Fruit fly (Drosophila melanogaster) whole organism, embryonic: Measurements from ENCODE around the gene CG6094.

Experiments used
- Aef1 ChIP-seq: fragments of 200-800 bp; sonication (Bioruptor generic); IDR thresholded peaks from 3 replicates; pipeline ENCODE4 v1.3.6; 2022; ENCODE audit warnings: missing biosample characterization, missing genetic modification characterization
- Asciz ChIP-seq: fragments of 200-800 bp; sonication (Bioruptor generic); optimal IDR thresholded peaks from 2 replicates; lab custom pipeline; 2017; ENCODE audit warnings: missing biosample characterization, mild to moderate bottlenecking, missing genetic modification characterization, missing genetic modification reagents
- Bteb2 ChIP-seq: fragments of 200-800 bp; sonication (Bioruptor generic); optimal IDR thresholded peaks from 2 replicates; lab custom pipeline; 2016; ENCODE audit warnings: missing biosample characterization, missing genetic modification characterization
- CG1024 ChIP-seq: fragments of 200-800 bp; sonication (Bioruptor generic); IDR thresholded peaks from 2 replicates; pipeline ENCODE4 v1.3.6; 2022; ENCODE audit warnings: missing biosample characterization, missing genetic modification characterization
- CG10267 ChIP-seq: fragments of 200-800 bp; sonication (Bioruptor generic); optimal IDR thresholded peaks from 2 replicates; lab custom pipeline; 2018; ENCODE audit warnings: missing biosample characterization, mild to moderate bottlenecking, missing genetic modification characterization, moderate library complexity
- CG12659 ChIP-seq: fragments of 200-800 bp; sonication (Bioruptor generic); optimal IDR thresholded peaks from 3 replicates; lab custom pipeline; 2017; ENCODE audit warnings: mild to moderate bottlenecking, missing biosample characterization, missing genetic modification reagents, missing genetic modification characterization
- CG12744 ChIP-seq: fragments of 200-800 bp; sonication (Bioruptor generic); optimal IDR thresholded peaks from 2 replicates; lab custom pipeline; 2016; ENCODE audit warnings: missing biosample characterization, missing genetic modification characterization
- CG16813 ChIP-seq: fragments of 200-800 bp; sonication (Bioruptor generic); IDR thresholded peaks from 3 replicates; pipeline ENCODE4 v1.3.6; 2022; ENCODE audit warnings: missing biosample characterization, missing genetic modification characterization; ENCODE audit not compliant: partially characterized antibody
- CG2129 ChIP-seq: fragments of 200-800 bp; sonication (Bioruptor generic); IDR thresholded peaks from 2 replicates; pipeline ENCODE4 v1.3.6; 2022; ENCODE audit warnings: missing biosample characterization, missing genetic modification characterization; ENCODE audit not compliant: partially characterized antibody
- CG32767 ChIP-seq: fragments of 200-800 bp; sonication (Bioruptor generic); IDR thresholded peaks from 2 replicates; pipeline ENCODE4 v1.3.6; 2022; ENCODE audit warnings: missing biosample characterization, missing genetic modification characterization
- CG33213 ChIP-seq: fragments of 200-800 bp; sonication (Bioruptor generic); optimal IDR thresholded peaks from 3 replicates; lab custom pipeline; 2016; ENCODE audit warnings: missing biosample characterization, missing genetic modification characterization
- CG4617 ChIP-seq: fragments of 200-800 bp; sonication (Bioruptor generic); optimal IDR thresholded peaks from 3 replicates; lab custom pipeline; 2016; ENCODE audit warnings: missing biosample characterization, missing genetic modification characterization, borderline replicate concordance
- CG4730 ChIP-seq: fragments of 200-800 bp; sonication (Bioruptor generic); IDR thresholded peaks from 2 replicates; pipeline ENCODE4 v1.3.6; 2022; ENCODE audit warnings: missing biosample characterization, missing genetic modification characterization
- CG6254 ChIP-seq: fragments of 200-800 bp; sonication (Bioruptor generic); optimal IDR thresholded peaks from 3 replicates; lab custom pipeline; 2017; ENCODE audit warnings: mild to moderate bottlenecking, missing biosample characterization, missing genetic modification reagents, missing genetic modification characterization
- CG8765 ChIP-seq: fragments of 200-800 bp; sonication (Bioruptor generic); IDR thresholded peaks from 2 replicates; pipeline ENCODE4 v1.3.6; 2022; ENCODE audit warnings: missing biosample characterization, missing genetic modification characterization
- Dp ChIP-seq: fragments of 200-800 bp; sonication (Bioruptor generic); optimal IDR thresholded peaks from 2 replicates; lab custom pipeline; 2018; ENCODE audit warnings: missing biosample characterization, mild to moderate bottlenecking, missing genetic modification characterization, moderate library complexity
- Eip74EF ChIP-seq, 2 experiments: fragments of 200-800 bp in 1 of 2; fragments of >200 bp in 1 of 2; sonication (Bioruptor generic) in 1 of 2; optimal IDR thresholded peaks; 2 replicates each; lab custom pipeline; 2017 to 2019; ENCODE audit warnings: missing biosample characterization in 2 of 2, missing genetic modification characterization in 2 of 2, mild to moderate bottlenecking in 1 of 2, moderate library complexity in 1 of 2
- Nf-YA ChIP-seq: fragments of 200-800 bp; sonication (Bioruptor generic); IDR thresholded peaks from 2 replicates; pipeline ENCODE4 v1.3.6; 2022; ENCODE audit warnings: missing biosample characterization, missing genetic modification characterization
- Nf-YB ChIP-seq: fragments of 200-800 bp; sonication (Bioruptor generic); optimal IDR thresholded peaks from 3 replicates; lab custom pipeline; 2019; ENCODE audit warnings: missing biosample characterization, mild to moderate bottlenecking, missing genetic modification characterization, moderate library complexity
- NfI ChIP-seq: fragments of 200-800 bp; sonication (Bioruptor generic); optimal IDR thresholded peaks from 3 replicates; lab custom pipeline; 2018; ENCODE audit warnings: missing biosample characterization, mild to moderate bottlenecking, missing genetic modification characterization, moderate library complexity
- PHDP ChIP-seq: fragments of 200-800 bp; sonication (Bioruptor generic); optimal IDR thresholded peaks from 3 replicates; lab custom pipeline; 2018; ENCODE audit warnings: missing biosample characterization, mild to moderate bottlenecking, missing genetic modification characterization, moderate library complexity
- Sox100B ChIP-seq: fragments of 200-800 bp; sonication (Bioruptor generic); optimal IDR thresholded peaks from 3 replicates; lab custom pipeline; 2018; ENCODE audit warnings: missing biosample characterization, mild to moderate bottlenecking, missing genetic modification characterization
- Sry-β ChIP-seq: fragments of 200-800 bp; sonication (Bioruptor generic); optimal IDR thresholded peaks from 2 replicates; lab custom pipeline; 2018; ENCODE audit warnings: missing biosample characterization, mild to moderate bottlenecking, missing genetic modification characterization, moderate library complexity
- Trl ChIP-seq, 3 experiments: fragments of >200 bp in 2 of 3; fragments of 200-800 bp in 1 of 3; sonication (Bioruptor generic) in 1 of 3; optimal IDR thresholded peaks; 2 replicates in 1 of 3; 3 replicates in 2 of 3; lab custom pipeline; 2016 to 2017; ENCODE audit warnings: missing biosample characterization in 1 of 3, missing genetic modification characterization in 1 of 3
- YL-1 ChIP-seq: fragments of 200-800 bp; sonication (Bioruptor generic); optimal IDR thresholded peaks from 3 replicates; lab custom pipeline; 2017; ENCODE audit warnings: missing biosample characterization, mild to moderate bottlenecking, missing genetic modification characterization
- ac ChIP-seq: fragments of 200-800 bp; sonication (Bioruptor generic); optimal IDR thresholded peaks from 3 replicates; lab custom pipeline; 2017; ENCODE audit warnings: missing biosample characterization, mild to moderate bottlenecking, missing genetic modification characterization
- bcd ChIP-seq: fragments of 200-800 bp; sonication (Bioruptor generic); optimal IDR thresholded peaks from 2 replicates; lab custom pipeline; 2017; ENCODE audit warnings: missing biosample characterization, mild to moderate bottlenecking, missing genetic modification characterization
- cas ChIP-seq: fragments of 200-800 bp; sonication (Bioruptor generic); IDR thresholded peaks from 2 replicates; pipeline ENCODE4 v1.3.6; 2022; ENCODE audit warnings: missing biosample characterization, missing genetic modification characterization
- caup ChIP-seq: fragments of 200-800 bp; sonication (Bioruptor generic); optimal IDR thresholded peaks from 3 replicates; lab custom pipeline; 2017; ENCODE audit warnings: missing biosample characterization, mild to moderate bottlenecking, missing genetic modification characterization, moderate library complexity; ENCODE audit not compliant: severe bottlenecking
- cg ChIP-seq: fragments of 200-800 bp; sonication (Bioruptor generic); optimal IDR thresholded peaks from 3 replicates; lab custom pipeline; 2019; ENCODE audit warnings: missing biosample characterization, mild to moderate bottlenecking, missing genetic modification characterization, moderate library complexity
- crol ChIP-seq: fragments of 200-800 bp; sonication (Bioruptor generic); IDR thresholded peaks from 2 replicates; pipeline ENCODE4 v1.3.6; 2022; ENCODE audit warnings: missing biosample characterization, missing genetic modification characterization
- dm ChIP-seq: fragments of 200-800 bp; sonication (Bioruptor generic); optimal IDR thresholded peaks from 3 replicates; lab custom pipeline; 2016; ENCODE audit warnings: missing biosample characterization, missing genetic modification characterization
- eve ChIP-seq, 2 experiments: fragments of >200 bp; optimal IDR thresholded peaks; 2 replicates each; lab custom pipeline; 2017; ENCODE audit warnings: missing biosample characterization in 2 of 2, missing genetic modification characterization in 2 of 2
- eyg ChIP-seq: fragments of 200-800 bp; sonication (Bioruptor generic); optimal IDR thresholded peaks from 3 replicates; lab custom pipeline; 2016; ENCODE audit warnings: missing biosample characterization, missing genetic modification characterization
- knrl ChIP-seq: fragments of 200-800 bp; sonication (Bioruptor generic); IDR thresholded peaks from 3 replicates; pipeline ENCODE4 v1.3.6; 2022; ENCODE audit warnings: missing biosample characterization, missing genetic modification characterization; ENCODE audit not compliant: partially characterized antibody
- lov ChIP-seq, 2 experiments: fragments of 200-800 bp in 1 of 2; fragments of >200 bp in 1 of 2; sonication (Bioruptor generic) in 1 of 2; IDR thresholded peaks in 1 of 2; optimal IDR thresholded peaks in 1 of 2; 2 replicates in 1 of 2; 3 replicates in 1 of 2; pipeline versions ENCODE4 v1.3.6 to Lab custom; 2017 to 2022; ENCODE audit warnings: missing biosample characterization in 1 of 2, missing genetic modification characterization in 1 of 2
- mld ChIP-seq: fragments of 200-800 bp; sonication (Bioruptor generic); IDR thresholded peaks from 3 replicates; pipeline ENCODE4 v1.3.6; 2022; ENCODE audit warnings: missing biosample characterization, missing genetic modification characterization; ENCODE audit not compliant: partially characterized antibody
- nom ChIP-seq: fragments of 200-800 bp; sonication (Bioruptor generic); optimal IDR thresholded peaks from 2 replicates; lab custom pipeline; 2017; ENCODE audit warnings: missing biosample characterization, missing genetic modification characterization, mild to moderate bottlenecking, moderate library complexity, missing genetic modification reagents
- phol ChIP-seq: fragments of 200-800 bp; sonication (Bioruptor generic); optimal IDR thresholded peaks from 3 replicates; lab custom pipeline; 2018; ENCODE audit warnings: missing biosample characterization, mild to moderate bottlenecking, missing genetic modification characterization, moderate library complexity
- prd ChIP-seq, 3 experiments: fragments of >200 bp in 2 of 3; fragments of 200-800 bp in 1 of 3; sonication (Bioruptor generic) in 1 of 3; optimal IDR thresholded peaks in 2 of 3; IDR thresholded peaks in 1 of 3; 2 replicates in 2 of 3; 3 replicates in 1 of 3; pipeline versions ENCODE4 v1.3.6 to Lab custom; 2017 to 2022; ENCODE audit warnings: missing biosample characterization in 1 of 3, missing genetic modification characterization in 1 of 3
- pzg ChIP-seq: fragments of 200-800 bp; sonication (Bioruptor generic); optimal IDR thresholded peaks from 3 replicates; lab custom pipeline; 2018; ENCODE audit warnings: missing biosample characterization, mild to moderate bottlenecking, missing genetic modification characterization, moderate library complexity
- ranshi ChIP-seq: fragments of 200-800 bp; sonication (Bioruptor generic); IDR thresholded peaks from 2 replicates; pipeline ENCODE4 v1.3.6; 2022; ENCODE audit warnings: missing biosample characterization, missing genetic modification characterization
- schlank ChIP-seq: fragments of 200-800 bp; sonication (Bioruptor generic); optimal IDR thresholded peaks from 2 replicates; lab custom pipeline; 2018; ENCODE audit warnings: missing biosample characterization, mild to moderate bottlenecking, missing genetic modification characterization
- scrt ChIP-seq: fragments of 200-800 bp; sonication (Bioruptor generic); optimal IDR thresholded peaks from 2 replicates; lab custom pipeline; 2018; ENCODE audit warnings: missing biosample characterization, mild to moderate bottlenecking, missing genetic modification characterization, moderate library complexity
- stc ChIP-seq: fragments of 200-800 bp; sonication (Bioruptor generic); IDR thresholded peaks from 2 replicates; pipeline ENCODE4 v1.3.6; 2022; ENCODE audit warnings: missing biosample characterization, missing genetic modification characterization
- trh ChIP-seq: fragments of 200-800 bp; sonication (Bioruptor generic); optimal IDR thresholded peaks from 2 replicates; lab custom pipeline; 2016; ENCODE audit warnings: missing biosample characterization, missing genetic modification characterization
- twi ChIP-seq: fragments of 200-800 bp; optimal IDR thresholded peaks from 2 replicates; lab custom pipeline; 2019; ENCODE audit warnings: missing biosample characterization, mild to moderate bottlenecking, missing genetic modification characterization, moderate library complexity
- usp ChIP-seq: fragments of >200 bp; optimal IDR thresholded peaks from 2 replicates; lab custom pipeline; 2017; ENCODE audit warnings: missing biosample characterization, missing genetic modification characterization

The CG6094 gene

DNA sequence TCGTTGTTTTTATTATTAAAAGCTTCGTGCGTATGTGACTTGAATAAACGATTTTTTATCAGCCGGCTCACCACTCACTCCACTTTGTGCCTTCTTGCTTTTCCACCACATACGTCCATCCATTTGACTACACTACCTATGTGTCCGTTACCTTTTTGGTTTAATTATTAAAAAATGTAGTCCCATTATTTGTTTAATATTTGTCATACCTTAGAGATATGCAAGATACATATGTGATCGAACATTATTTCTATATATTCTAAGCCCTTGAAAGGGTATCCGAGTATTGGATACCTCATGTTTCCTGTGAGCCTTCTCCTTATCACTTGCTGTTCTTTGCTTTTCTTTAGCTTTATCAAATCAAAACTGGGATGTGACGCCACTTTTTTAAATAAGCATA lies 12.3 kb downstream of the CG6094 start (continued):
- no peak for TF ChIP-seq lov (optimal IDR thresholded peaks at IDR 0.05; lab: Kevin White, UChicago)
- TF ChIP-seq lov (GFP tag; IDR thresholded peaks at IDR 0.05; lab: Robert Waterston, UW): no peak
- no peak for TF ChIP-seq knrl
- TF ChIP-seq stc (GFP tag; lab: Robert Waterston, UW): peak; percentile 70
- no peak for TF ChIP-seq Sry-β (GFP tag; lab: Kevin White, UChicago)
- TF ChIP-seq PHDP (tag; lab: Kevin White, UChicago): peak; percentile 57
- TF ChIP-seq Aef1 (GFP tag; lab: Robert Waterston, UW): peak; percentile 28; the same call in 1 of the 3 replicates
- no peak for TF ChIP-seq CG1024 (GFP tag; lab: Robert Waterston, UW)
- no peak for TF ChIP-seq CG6254 (GFP tag; lab: Kevin White, UChicago)
- no peak for TF ChIP-seq twi (tag; lab: Kevin White, UChicago)
- no peak for TF ChIP-seq CG33213 (GFP tag; lab: Kevin White, UChicago)
- no peak for TF ChIP-seq trh (GFP tag; lab: Kevin White, UChicago)
- TF ChIP-seq Asciz: peak; percentile 37
- TF ChIP-seq NfI: peak; percentile 59
- TF ChIP-seq mld (GFP tag; lab: Robert Waterston, UW): no peak
- TF ChIP-seq ac (GFP tag; lab: Kevin White, UChicago): no peak
- TF ChIP-seq nom (GFP tag; lab: Kevin White, UChicago): peak; percentile 49
- 0 out of 2 replicates have a peak, but pooled peaks have one; percentile 32 for TF ChIP-seq CG4730
- TF ChIP-seq CG8765 (GFP tag; lab: Robert Waterston, UW): no peak
- TF ChIP-seq CG12659 (GFP tag; lab: Kevin White, UChicago): peak; percentile 50
- no peak for TF ChIP-seq CG4617 (GFP tag; lab: Kevin White, UChicago)
- no peak for TF ChIP-seq dm
- peak; percentile 56 for TF ChIP-seq scrt
- TF ChIP-seq cas (GFP tag; lab: Robert Waterston, UW): no peak
- TF ChIP-seq Nf-YA: 0 out of 2 replicates have a peak, but pooled peaks have one; percentile 15
- TF ChIP-seq ranshi: peak; percentile 53; the same call in 1 of the 2 replicates
- TF ChIP-seq schlank (tag; lab: Kevin White, UChicago): peak; percentile 41
- TF ChIP-seq usp (GFP tag; lab: Kevin White, UChicago): no peak
- TF ChIP-seq phol (tag; lab: Kevin White, UChicago): peak; percentile 47
- TF ChIP-seq crol (GFP tag; lab: Robert Waterston, UW): 0 out of 2 replicates have a peak, but pooled peaks have one; percentile 7
- peak in 1 of 2 experiments; percentile 41 for TF ChIP-seq Eip74EF (GFP tag; optimal IDR thresholded peaks at IDR 0.05; lab: Kevin White, UChicago)
- TF ChIP-seq CG10267 (tag; lab: Kevin White, UChicago): peak; percentile 36
- no peak for TF ChIP-seq pzg (GFP tag; lab: Kevin White, UChicago)
- TF ChIP-seq caup (GFP tag; lab: Kevin White, UChicago): peak; percentile 61
- no peak for TF ChIP-seq cg (GFP tag; lab: Kevin White, UChicago)
- peak; percentile 36 for TF ChIP-seq Sox100B (GFP tag; lab: Kevin White, UChicago)
- no peak for TF ChIP-seq eyg (GFP tag; lab: Kevin White, UChicago)
- TF ChIP-seq Nf-YB (GFP tag; lab: Kevin White, UChicago): peak; percentile 18
- no peak for TF ChIP-seq CG2129 (GFP tag; lab: Robert Waterston, UW)
- TF ChIP-seq Dp (GFP tag; lab: Kevin White, UChicago): no peak
- TF ChIP-seq bcd: peak; percentile 66
- no peak for TF ChIP-seq Trl (optimal IDR thresholded peaks at IDR 0.05; lab: Kevin White, UChicago)
- TF ChIP-seq Trl (GFP tag; optimal IDR thresholded peaks at IDR 0.05; lab: Kevin White, UChicago): peak; percentile 54
- peak; percentile 38 for TF ChIP-seq Bteb2
- peak in 1 of 2 experiments; percentile 66 for TF ChIP-seq eve (GFP tag; optimal IDR thresholded peaks at IDR 0.05; lab: Kevin White, UChicago)
- TF ChIP-seq CG12744 (GFP tag; lab: Kevin White, UChicago): no peak
- TF ChIP-seq CG32767: no peak
- no peak for TF ChIP-seq YL-1 (GFP tag; lab: Kevin White, UChicago)
- TF ChIP-seq CG16813: no peak
- no peak for TF ChIP-seq prd (optimal IDR thresholded peaks at IDR 0.05; lab: Kevin White, UChicago)
- TF ChIP-seq prd (GFP tag; IDR thresholded peaks at IDR 0.05; lab: Robert Waterston, UW): peak; percentile 64
